Worm (Caenorhabditis elegans) whole organism, L4 larva: ENCODE results near the gene tbb-2.

Experiments
- Y75B8A.6 ChIP-seq: fragments of 200-800 bp; sonication (Bioruptor generic); IDR thresholded peaks from 2 replicates; pipeline ENCODE4 v1.3.6; 2022; ENCODE audit warnings: missing genetic modification reagents, missing genetic modification characterization, missing compliant biosample characterization
- unc-130 ChIP-seq: sonication (generic microtip); optimal IDR thresholded peaks from 2 replicates; lab custom pipeline; 2016; ENCODE audit warnings: missing genetic modification reagents, missing genetic modification characterization, missing compliant biosample characterization

DNA sequence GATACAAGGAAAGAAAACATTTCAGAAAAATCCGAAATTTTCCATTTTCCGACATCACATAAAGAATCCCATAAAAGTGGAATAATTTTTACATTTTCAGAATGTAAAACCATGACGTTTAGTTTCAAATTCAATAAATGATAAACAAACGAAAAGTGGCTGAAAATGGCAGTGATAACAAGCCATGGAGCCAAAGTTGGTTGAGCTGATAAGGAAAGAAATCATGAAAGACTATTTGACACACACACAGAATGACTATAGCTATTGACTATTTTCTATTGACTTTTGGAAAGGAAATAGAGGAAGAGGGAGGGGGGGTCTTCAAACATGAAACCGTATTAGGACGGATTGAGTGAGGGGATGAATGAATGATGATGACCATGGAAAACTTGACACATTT lies 22.3 kb upstream of the tbb-2 start:
- TF ChIP-seq unc-130 (GFP tag; lab: Kevin White, UChicago): no peak
- TF ChIP-seq Y75B8A.6 (GFP tag; lab: Robert Waterston, UW): no peak
